Fruit fly (Drosophila melanogaster): ENCODE results near the gene ric8a.

Gene ric8a

dm6 chrX:9255964-9256520, at the start of gene ric8a:
TSS of gene ric8a (plus strand) at chrX:9256168.
- no peak for TF ChIP-seq noc (tag; optimal IDR thresholded peaks at IDR 0.05)

dm6 chrX:9210787-9211186, 45.2 kb upstream of the ric8a start, which contains the start of gene SmydA-9:
TSS of gene SmydA-9 (minus strand) at chrX:9210887.
- TF ChIP-seq noc (tag; optimal IDR thresholded peaks at IDR 0.05), result no peak

- no peak for TF ChIP-seq noc (tag; optimal IDR thresholded peaks at IDR 0.05)
Observed at dm6 chrX:9214576-9214975, 41.4 kb upstream of the ric8a start, which contains the start of gene Obp8a. TSS of gene Obp8a (plus strand) at chrX:9214876.

dm6 chrX:9215485-9215884, 40.5 kb upstream of the ric8a start, which contains the start of gene CG15368:
TSS of gene CG15368 (plus strand) at chrX:9215785.
- TF ChIP-seq noc (tag; optimal IDR thresholded peaks at IDR 0.05), result no peak

- no peak for TF ChIP-seq noc (tag; optimal IDR thresholded peaks at IDR 0.05)
Observed at dm6 chrX:9216572-9216971, 39.4 kb upstream of the ric8a start, which contains the start of gene CG15369. TSS of gene CG15369 (plus strand) at chrX:9216872.

- no peak for TF ChIP-seq noc (tag; optimal IDR thresholded peaks at IDR 0.05)
Observed at dm6 chrX:9220434-9220833, 35.5 kb upstream of the ric8a start.

- TF ChIP-seq noc (tag; optimal IDR thresholded peaks at IDR 0.05), result peak; percentile 15
Observed at dm6 chrX:9223182-9223581, 32.8 kb upstream of the ric8a start, which contains the start of gene t. TSS of gene t (minus strand) at chrX:9223257.

- TF ChIP-seq noc (tag; optimal IDR thresholded peaks at IDR 0.05), result no peak
Observed at dm6 chrX:9224423-9224822, 31.5 kb upstream of the ric8a start.

- TF ChIP-seq noc (tag; optimal IDR thresholded peaks at IDR 0.05), result no peak
Observed at dm6 chrX:9225137-9225536, 30.8 kb upstream of the ric8a start, which contains the start of gene CG15370. TSS of gene CG15370 (plus strand) at chrX:9225437.

- no peak for TF ChIP-seq noc (tag; optimal IDR thresholded peaks at IDR 0.05)
Observed at dm6 chrX:9226837-9227236, 29.1 kb upstream of the ric8a start, which contains the start of gene Gr8a. TSS of gene Gr8a (plus strand) at chrX:9227137.

dm6 chrX:9232199-9232598, 23.8 kb upstream of the ric8a start, which contains the start of gene CG12121:
TSS of gene CG12121 (minus strand) at chrX:9232378.
- TF ChIP-seq noc (tag; optimal IDR thresholded peaks at IDR 0.05), result no peak

- no peak for TF ChIP-seq noc (tag; optimal IDR thresholded peaks at IDR 0.05)
Observed at dm6 chrX:9236485-9236884, 19.5 kb upstream of the ric8a start, which contains the start of gene Ir8a. TSS of gene Ir8a (minus strand) at chrX:9236585.

- no peak for TF ChIP-seq noc (tag; optimal IDR thresholded peaks at IDR 0.05)
Observed at dm6 chrX:9243417-9243884, 12.5 kb upstream of the ric8a start, which contains the start of the genes mxc and Larp7. TSS of gene mxc (minus strand) at chrX:9243467. TSS of gene Larp7 (plus strand) at chrX:9243817.

- TF ChIP-seq noc (tag; optimal IDR thresholded peaks at IDR 0.05), result no peak
Observed at dm6 chrX:9247171-9247783, 8.7 kb upstream of the ric8a start, which contains the start of the genes amx and Dsor1. TSS of gene amx (minus strand) at chrX:9247336. TSS of gene Dsor1 (plus strand) at chrX:9247342.

- no peak for TF ChIP-seq noc (tag; optimal IDR thresholded peaks at IDR 0.05)
Observed at dm6 chrX:9248040-9248439, 7.9 kb upstream of the ric8a start.

dm6 chrX:9250161-9250831, 5.7 kb upstream of the ric8a start, which contains the start of gene CG17754:
TSS of gene CG17754 (plus strand) at chrX:9250420.
- TF ChIP-seq noc (tag; optimal IDR thresholded peaks at IDR 0.05), result no peak
